Worm (Caenorhabditis elegans): ENCODE measurements around the gene cdk-11.1.

- TF ChIP-seq mep-1 (tag; optimal IDR thresholded peaks at IDR 0.05) (no peak), mdl-1 (tag; optimal IDR thresholded peaks at IDR 0.05) (no peak), nhr-11 (tag; optimal IDR thresholded peaks at IDR 0.05) (no peak), mdt-29 (GFP tag; IDR thresholded peaks at IDR 0.05) (no peak), lin-39 (tag; optimal IDR thresholded peaks at IDR 0.05) (no peak), aly-2 (tag; optimal IDR thresholded peaks at IDR 0.05) (no peak), nhr-10 (tag; optimal IDR thresholded peaks at IDR 0.05) (no peak), zip-2 (tag; optimal IDR thresholded peaks at IDR 0.05) (no peak), snpc-4 (tag; optimal IDR thresholded peaks at IDR 0.05) (no peak), ces-1 (GFP tag; optimal IDR thresholded peaks at IDR 0.05) (peak; percentile 42), duxl-1 (tag; optimal IDR thresholded peaks at IDR 0.05; ENCODE audit: poor library complexity) (no peak), nhr-77 (tag; optimal IDR thresholded peaks at IDR 0.05) (no peak), fkh-10 (GFP tag; optimal IDR thresholded peaks at IDR 0.05) (peak; percentile 82), dpl-1 (GFP tag; optimal IDR thresholded peaks at IDR 0.05) (no peak)
These were observed 17.1 kb downstream of the cdk-11.1 start for ce11 chrII:7716112-7716511.
